Fruit fly (Drosophila melanogaster) whole organism, embryonic: Measurements from ENCODE around the gene AIMP2.

Experiments
- Ada2b ChIP-seq: fragments of 200-800 bp; sonication (Bioruptor generic); IDR thresholded peaks from 2 replicates; pipeline ENCODE4 v1.3.6; 2022; ENCODE audit warnings: missing biosample characterization, missing genetic modification characterization
- CG10366 ChIP-seq: fragments of 200-800 bp; sonication (Bioruptor generic); IDR thresholded peaks from 2 replicates; pipeline ENCODE4 v1.3.6; 2022; ENCODE audit warnings: missing biosample characterization, missing genetic modification characterization
- CG10543 ChIP-seq: fragments of 200-800 bp; sonication (Bioruptor generic); optimal IDR thresholded peaks from 3 replicates; lab custom pipeline; 2017; ENCODE audit warnings: missing biosample characterization, mild to moderate bottlenecking, missing genetic modification characterization, moderate library complexity
- CG11456 ChIP-seq: fragments of 200-800 bp; sonication (Bioruptor generic); IDR thresholded peaks from 3 replicates; pipeline ENCODE4 v1.3.6; 2022; ENCODE audit warnings: missing biosample characterization, missing genetic modification characterization
- CG11696 ChIP-seq: fragments of 200-800 bp; sonication (Bioruptor generic); IDR thresholded peaks from 2 replicates; pipeline ENCODE4 v1.3.6; 2022; ENCODE audit warnings: missing biosample characterization, missing genetic modification characterization
- CG1233 ChIP-seq: fragments of 200-800 bp; sonication (Bioruptor generic); optimal IDR thresholded peaks from 4 replicates; lab custom pipeline; 2018; ENCODE audit warnings: missing biosample characterization, mild to moderate bottlenecking, missing genetic modification characterization
- CG12391 ChIP-seq: fragments of 200-800 bp; sonication (Bioruptor generic); optimal IDR thresholded peaks from 3 replicates; lab custom pipeline; 2018; ENCODE audit warnings: missing biosample characterization, mild to moderate bottlenecking, missing genetic modification characterization, moderate library complexity
- CG17186 ChIP-seq: fragments of 200-800 bp; sonication (Bioruptor generic); optimal IDR thresholded peaks from 3 replicates; lab custom pipeline; 2017; ENCODE audit warnings: missing biosample characterization, missing genetic modification reagents, missing genetic modification characterization
- CG32532 ChIP-seq: fragments of 200-800 bp; sonication (Bioruptor generic); IDR thresholded peaks from 2 replicates; pipeline ENCODE4 v1.3.6; 2022; ENCODE audit warnings: missing biosample characterization, missing genetic modification characterization
- CG32772 ChIP-seq: fragments of 200-800 bp; sonication (Bioruptor generic); IDR thresholded peaks from 2 replicates; pipeline ENCODE4 v1.3.6; 2022; ENCODE audit warnings: missing biosample characterization, missing genetic modification characterization
- CG4360 ChIP-seq: fragments of 200-800 bp; sonication (Bioruptor generic); IDR thresholded peaks from 2 replicates; pipeline ENCODE4 v1.3.6; 2022; ENCODE audit warnings: missing biosample characterization, missing genetic modification characterization
- CG4730 ChIP-seq: fragments of 200-800 bp; sonication (Bioruptor generic); IDR thresholded peaks from 2 replicates; pipeline ENCODE4 v1.3.6; 2022; ENCODE audit warnings: missing biosample characterization, missing genetic modification characterization
- CG6175 ChIP-seq: fragments of 200-800 bp; sonication (Bioruptor generic); IDR thresholded peaks from 3 replicates; pipeline ENCODE4 v1.3.6; 2022; ENCODE audit warnings: missing biosample characterization, missing genetic modification characterization
- CG6254 ChIP-seq: fragments of 200-800 bp; sonication (Bioruptor generic); optimal IDR thresholded peaks from 3 replicates; lab custom pipeline; 2017; ENCODE audit warnings: mild to moderate bottlenecking, missing biosample characterization, missing genetic modification reagents, missing genetic modification characterization
- CG6791 ChIP-seq: fragments of 200-800 bp; sonication (Bioruptor generic); IDR thresholded peaks from 3 replicates; pipeline ENCODE4 v1.3.6; 2022; ENCODE audit warnings: missing biosample characterization, missing genetic modification characterization; ENCODE audit not compliant: partially characterized antibody
- CG7357 ChIP-seq: fragments of 200-800 bp; sonication (Bioruptor generic); IDR thresholded peaks from 3 replicates; pipeline ENCODE4 v1.3.6; 2022; ENCODE audit warnings: missing biosample characterization, missing genetic modification characterization
- CG8388 ChIP-seq: fragments of 200-800 bp; sonication (Bioruptor generic); optimal IDR thresholded peaks from 2 replicates; lab custom pipeline; 2019; ENCODE audit warnings: missing biosample characterization, mild to moderate bottlenecking, missing genetic modification characterization, moderate library complexity
- CG9609 ChIP-seq: fragments of 200-800 bp; sonication (Bioruptor generic); optimal IDR thresholded peaks from 3 replicates; lab custom pipeline; 2016; ENCODE audit warnings: missing biosample characterization, missing genetic modification characterization
- Camta ChIP-seq: fragments of 200-800 bp; sonication (Bioruptor generic); optimal IDR thresholded peaks from 2 replicates; lab custom pipeline; 2016; ENCODE audit warnings: missing biosample characterization, missing genetic modification characterization
- CkIIα-i1 ChIP-seq: fragments of 200-800 bp; sonication (Bioruptor generic); IDR thresholded peaks from 2 replicates; pipeline ENCODE4 v1.3.6; 2022; ENCODE audit warnings: missing biosample characterization, missing genetic modification characterization
- Ets65A ChIP-seq: fragments of 200-800 bp; sonication (Bioruptor generic); peaks from one replicate; lab custom pipeline; 2016; ENCODE audit warnings: missing biosample characterization, missing genetic modification characterization
- Fer3 ChIP-seq: fragments of 200-800 bp; sonication (Bioruptor generic); optimal IDR thresholded peaks from 2 replicates; lab custom pipeline; 2018; ENCODE audit warnings: missing biosample characterization, mild to moderate bottlenecking, missing genetic modification characterization, moderate library complexity
- H2.0 ChIP-seq: fragments of 200-800 bp; sonication (Bioruptor generic); IDR thresholded peaks from 2 replicates; pipeline ENCODE4 v1.3.6; 2022; ENCODE audit warnings: missing biosample characterization, missing genetic modification characterization
- HLHmδ ChIP-seq: fragments of 200-800 bp; sonication (Bioruptor generic); optimal IDR thresholded peaks from 2 replicates; lab custom pipeline; 2018; ENCODE audit warnings: missing biosample characterization, mild to moderate bottlenecking, missing genetic modification characterization, moderate library complexity
- Hr51 ChIP-seq, 2 experiments: fragments of 200-800 bp; sonication (Bioruptor generic); optimal IDR thresholded peaks; 2 replicates in 1 of 2; 3 replicates in 1 of 2; lab custom pipeline; 2016 to 2018; ENCODE audit warnings: missing biosample characterization in 2 of 2, missing genetic modification characterization in 2 of 2, mild to moderate bottlenecking in 1 of 2, moderate library complexity in 1 of 2
- NFAT ChIP-seq: fragments of 200-800 bp; sonication (Bioruptor generic); IDR thresholded peaks from 2 replicates; pipeline ENCODE4 v1.3.6; 2022; ENCODE audit warnings: missing biosample characterization, missing genetic modification characterization
- Neu2 ChIP-seq: fragments of 200-800 bp; sonication (Bioruptor generic); optimal IDR thresholded peaks from 3 replicates; lab custom pipeline; 2016; ENCODE audit warnings: missing biosample characterization, missing genetic modification characterization, borderline replicate concordance
- Nf-YC ChIP-seq: fragments of 200-800 bp; optimal IDR thresholded peaks from 3 replicates; lab custom pipeline; 2019; ENCODE audit warnings: missing biosample characterization, mild to moderate bottlenecking, missing genetic modification characterization, moderate library complexity
- NfI ChIP-seq: fragments of 200-800 bp; sonication (Bioruptor generic); optimal IDR thresholded peaks from 3 replicates; lab custom pipeline; 2018; ENCODE audit warnings: missing biosample characterization, mild to moderate bottlenecking, missing genetic modification characterization, moderate library complexity
- Oli ChIP-seq: fragments of 200-800 bp; sonication (Bioruptor generic); optimal IDR thresholded peaks from 2 replicates; lab custom pipeline; 2018; ENCODE audit warnings: missing biosample characterization, mild to moderate bottlenecking, missing genetic modification characterization, moderate library complexity
- Ptx1 ChIP-seq: fragments of 200-800 bp; sonication (Bioruptor generic); IDR thresholded peaks from 2 replicates; pipeline ENCODE4 v1.3.6; 2022; ENCODE audit warnings: missing biosample characterization, missing genetic modification characterization
- YL-1 ChIP-seq: fragments of 200-800 bp; sonication (Bioruptor generic); optimal IDR thresholded peaks from 3 replicates; lab custom pipeline; 2017; ENCODE audit warnings: missing biosample characterization, mild to moderate bottlenecking, missing genetic modification characterization
- ash1 ChIP-seq: fragments of 200-800 bp; sonication (Bioruptor generic); optimal IDR thresholded peaks from 2 replicates; lab custom pipeline; 2018; ENCODE audit warnings: missing biosample characterization, mild to moderate bottlenecking, missing genetic modification characterization
- bsh ChIP-seq, 2 experiments: fragments of 200-800 bp; sonication (Bioruptor generic); optimal IDR thresholded peaks; 2 replicates each; lab custom pipeline; 2017 to 2018; ENCODE audit warnings: mild to moderate bottlenecking in 2 of 2, missing biosample characterization in 2 of 2, missing genetic modification characterization in 2 of 2, moderate library complexity in 1 of 2
- grn ChIP-seq: fragments of 200-800 bp; sonication (Bioruptor generic); optimal IDR thresholded peaks from 3 replicates; lab custom pipeline; 2017; ENCODE audit warnings: missing biosample characterization, missing genetic modification characterization
- jumu ChIP-seq: fragments of 200-800 bp; sonication (Bioruptor generic); optimal IDR thresholded peaks from 3 replicates; lab custom pipeline; 2016; ENCODE audit warnings: missing biosample characterization, missing genetic modification characterization
- pb ChIP-seq: fragments of 200-800 bp; sonication (Bioruptor generic); optimal IDR thresholded peaks from 3 replicates; lab custom pipeline; 2016; ENCODE audit warnings: missing biosample characterization, missing genetic modification characterization
- prd ChIP-seq, 3 experiments: fragments of >200 bp in 2 of 3; fragments of 200-800 bp in 1 of 3; sonication (Bioruptor generic) in 1 of 3; optimal IDR thresholded peaks in 2 of 3; IDR thresholded peaks in 1 of 3; 2 replicates in 2 of 3; 3 replicates in 1 of 3; pipeline versions ENCODE4 v1.3.6 to Lab custom; 2017 to 2022; ENCODE audit warnings: missing biosample characterization in 1 of 3, missing genetic modification characterization in 1 of 3
- row ChIP-seq: fragments of 200-800 bp; sonication (Bioruptor generic); IDR thresholded peaks from 3 replicates; pipeline ENCODE4 v1.3.6; 2022; ENCODE audit warnings: missing biosample characterization, missing genetic modification characterization
- slou ChIP-seq: fragments of 200-800 bp; sonication (Bioruptor generic); optimal IDR thresholded peaks from 3 replicates; lab custom pipeline; 2016; ENCODE audit warnings: missing biosample characterization, missing genetic modification characterization
- sob ChIP-seq: fragments of 200-800 bp; sonication (Bioruptor generic); IDR thresholded peaks from 2 replicates; pipeline ENCODE4 v1.3.6; 2022; ENCODE audit warnings: missing biosample characterization, missing genetic modification characterization
- vnd ChIP-seq: fragments of 200-800 bp; sonication (Bioruptor generic); IDR thresholded peaks from 3 replicates; pipeline ENCODE4 v1.3.6; 2022; ENCODE audit warnings: missing biosample characterization, missing genetic modification characterization; ENCODE audit not compliant: partially characterized antibody
- vvl ChIP-seq: fragments of 200-800 bp; sonication (Bioruptor generic); IDR thresholded peaks from 2 replicates; pipeline ENCODE4 v1.3.6; 2022; ENCODE audit warnings: missing biosample characterization, missing genetic modification characterization
- zen ChIP-seq: fragments of 200-800 bp; sonication (Bioruptor generic); optimal IDR thresholded peaks from 3 replicates; lab custom pipeline; 2018; ENCODE audit warnings: missing biosample characterization, mild to moderate bottlenecking, missing genetic modification characterization, moderate library complexity

AIMP2 gene

dm6 chr3L:15588514-15589138, 5.2 kb downstream of the AIMP2 start, which contains the start of gene RhoGAP71E (continued):
- TF ChIP-seq CG8388 (GFP tag; lab: Kevin White, UChicago): no peak
- TF ChIP-seq YL-1: peak; percentile 50
- TF ChIP-seq Neu2 (GFP tag; lab: Kevin White, UChicago): no peak
- TF ChIP-seq CG17186 (GFP tag; lab: Kevin White, UChicago): no peak

- TF ChIP-seq sob (GFP tag; lab: Robert Waterston, UW): 0 out of 2 replicates have a peak, but pooled peaks have one; percentile 15
- TF ChIP-seq CG6791 (GFP tag; lab: Robert Waterston, UW): 0 out of 3 replicates have a peak, but pooled peaks have one; percentile 1
- TF ChIP-seq prd (optimal IDR thresholded peaks at IDR 0.05; lab: Kevin White, UChicago): no peak
- 0 out of 3 replicates have a peak, but pooled peaks have one; percentile 11 for TF ChIP-seq prd (GFP tag; IDR thresholded peaks at IDR 0.05; lab: Robert Waterston, UW)
- no peak for TF ChIP-seq CG4730 (GFP tag; lab: Robert Waterston, UW)
- no peak for TF ChIP-seq Neu2 (GFP tag; lab: Kevin White, UChicago)
- TF ChIP-seq CG11456 (GFP tag; lab: Robert Waterston, UW): peak; percentile 24; the same call in 1 of the 3 replicates
- TF ChIP-seq Ets65A (GFP tag; lab: Kevin White, UChicago): peak; percentile 55
- TF ChIP-seq row (GFP tag; lab: Robert Waterston, UW): peak; percentile 17; the same call in 1 of the 3 replicates
- 0 out of 2 replicates have a peak, but pooled peaks have one; percentile 16 for TF ChIP-seq CG32532
- TF ChIP-seq H2.0 (GFP tag; lab: Robert Waterston, UW): 0 out of 2 replicates have a peak, but pooled peaks have one; percentile 11
- TF ChIP-seq CG11696: peak; percentile 81
- TF ChIP-seq CG6175 (GFP tag; lab: Robert Waterston, UW): 0 out of 3 replicates have a peak, but pooled peaks have one; percentile 39
- no peak for TF ChIP-seq zen (tag; lab: Kevin White, UChicago)
- TF ChIP-seq Camta (GFP tag; lab: Kevin White, UChicago): no peak
- TF ChIP-seq HLHmδ (GFP tag; lab: Kevin White, UChicago): no peak
- peak; percentile 29 for TF ChIP-seq pb (GFP tag; lab: Kevin White, UChicago)
- TF ChIP-seq CG4360 (GFP tag; lab: Robert Waterston, UW): 0 out of 2 replicates have a peak, but pooled peaks have one; percentile 10
- 0 out of 2 replicates have a peak, but pooled peaks have one; percentile 25 for TF ChIP-seq Ptx1
- TF ChIP-seq jumu: peak; percentile 5
- TF ChIP-seq Ada2b (GFP tag; lab: Robert Waterston, UW): 0 out of 2 replicates have a peak, but pooled peaks have one; percentile 23
- 0 out of 2 replicates have a peak, but pooled peaks have one; percentile 40 for TF ChIP-seq CG32772 (GFP tag; lab: Robert Waterston, UW)
Measured at dm6 chr3L:15589746-15590145, 6.3 kb downstream of the AIMP2 start.

- TF ChIP-seq CG6254 (GFP tag; lab: Kevin White, UChicago): no peak
- no peak for TF ChIP-seq CkIIα-i1 (GFP tag; lab: Robert Waterston, UW)
- 0 out of 2 replicates have a peak, but pooled peaks have one; percentile 15 for TF ChIP-seq vvl (GFP tag; lab: Robert Waterston, UW)
- TF ChIP-seq CG1233 (GFP tag; lab: Kevin White, UChicago): peak; percentile 8
- no peak for TF ChIP-seq vnd (GFP tag; lab: Robert Waterston, UW)
- TF ChIP-seq Oli (tag; lab: Kevin White, UChicago): no peak
- TF ChIP-seq slou (GFP tag; lab: Kevin White, UChicago): no peak
- peak in 1 of 2 experiments; percentile 17 for TF ChIP-seq Hr51 (GFP tag; optimal IDR thresholded peaks at IDR 0.05; lab: Kevin White, UChicago)
- no peak for TF ChIP-seq CG9609 (GFP tag; lab: Kevin White, UChicago)
- TF ChIP-seq CG10543 (GFP tag; lab: Kevin White, UChicago): peak; percentile 4
- no peak for TF ChIP-seq CG7357 (GFP tag; lab: Robert Waterston, UW)
- TF ChIP-seq CG10366: no peak
- peak; percentile 24 for TF ChIP-seq grn (GFP tag; lab: Kevin White, UChicago)
- TF ChIP-seq NFAT (GFP tag; lab: Robert Waterston, UW): no peak
- TF ChIP-seq Nf-YC: peak; percentile 11
- TF ChIP-seq NfI (GFP tag; lab: Kevin White, UChicago): no peak
- TF ChIP-seq CG12391: no peak
- TF ChIP-seq ash1 (GFP tag; lab: Kevin White, UChicago): no peak
- no peak for TF ChIP-seq bsh (GFP tag; optimal IDR thresholded peaks at IDR 0.05; lab: Kevin White, UChicago)
- peak; percentile 9 for TF ChIP-seq Fer3 (tag; lab: Kevin White, UChicago)
Measured at dm6 chr3L:15590803-15591597, 7.6 kb downstream of the AIMP2 start.
